Worm (Caenorhabditis elegans): ENCODE results near the gene T10D4.11.

DNA sequence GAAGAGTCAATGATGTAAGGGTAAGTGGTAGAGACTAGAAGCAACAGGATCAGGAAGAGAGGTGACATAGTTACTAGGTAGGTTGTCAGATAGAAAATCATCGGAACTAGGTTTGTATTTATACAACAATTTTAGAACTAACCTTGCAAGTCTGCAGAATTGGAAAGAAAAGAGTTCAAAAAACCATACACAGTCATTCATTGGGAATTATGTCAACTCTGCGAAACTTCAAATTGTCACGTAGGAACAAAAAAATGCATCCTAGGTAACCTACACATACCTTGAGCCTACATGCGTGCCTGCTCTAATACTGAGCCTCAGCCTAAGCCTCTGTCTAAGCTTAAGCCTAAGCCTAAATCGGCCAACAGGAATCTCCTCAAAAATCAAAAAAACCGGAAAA is 23.1 kb downstream of the T10D4.11 start, which contains the start of gene ins-19:
- no peak for TF ChIP-seq elt-3 (tag; optimal IDR thresholded peaks at IDR 0.05)
- no peak for TF ChIP-seq unc-62 (GFP tag; optimal IDR thresholded peaks at IDR 0.05)
- TF ChIP-seq skn-1 (tag; optimal IDR thresholded peaks at IDR 0.05), result no peak
- TF ChIP-seq elt-1 (tag; optimal IDR thresholded peaks at IDR 0.05), result no peak
